Worm (Caenorhabditis elegans) whole organism, late embryonic: ENCODE measurements around the gene hda-11.

ENCODE experiments used
- ahr-1 ChIP-seq: sonication (generic microtip); optimal IDR thresholded peaks from 2 replicates; lab custom pipeline; 2016; ENCODE audit warnings: missing genetic modification characterization, missing compliant biosample characterization
- ceh-2 ChIP-seq: sonication (generic microtip); optimal IDR thresholded peaks from 2 replicates; lab custom pipeline; 2016; ENCODE audit warnings: missing genotype, missing genetic modification characterization, missing compliant biosample characterization
- ceh-30 ChIP-seq: fragments of 150-350 bp; optimal IDR thresholded peaks from 2 replicates; lab custom pipeline; 2014; ENCODE audit warnings: missing biosample characterization, missing genetic modification characterization
- ceh-45 ChIP-seq: fragments of 200-800 bp; sonication (Bioruptor generic); IDR thresholded peaks from 2 replicates; pipeline ENCODE4 v1.3.6; 2022; ENCODE audit warnings: missing genetic modification reagents, missing genetic modification characterization, missing compliant biosample characterization
- madf-2 ChIP-seq: sonication (generic microtip); optimal IDR thresholded peaks from 2 replicates; lab custom pipeline; 2017; ENCODE audit warnings: missing genetic modification characterization, missing compliant biosample characterization
- nfya-1 ChIP-seq: sonication (generic microtip); optimal IDR thresholded peaks from 2 replicates; lab custom pipeline; 2017; ENCODE audit warnings: missing genetic modification characterization, mild to moderate bottlenecking, missing compliant biosample characterization, antibody characterized with exemption, moderate library complexity
- pqm-1 ChIP-seq: sonication (generic microtip); optimal IDR thresholded peaks from 2 replicates; lab custom pipeline; 2016; ENCODE audit warnings: missing genetic modification characterization, missing compliant biosample characterization

ce11 chrV:10501295-10501694 lies 24.7 kb upstream of the hda-11 start, which contains the start of gene C35A5.3:
- TF ChIP-seq madf-2 (tag; lab: Kevin White, UChicago) = no peak
- no peak for TF ChIP-seq pqm-1 (tag; lab: Kevin White, UChicago)
- no peak for TF ChIP-seq ahr-1 (tag; lab: Kevin White, UChicago)
- no peak for TF ChIP-seq ceh-45 (GFP tag; lab: Robert Waterston, UW)
- no peak for TF ChIP-seq nfya-1 (tag; lab: Kevin White, UChicago)
- TF ChIP-seq ceh-2 (tag; lab: Kevin White, UChicago) = no peak
- no peak for TF ChIP-seq ceh-30 (tag; lab: Kevin White, UChicago)
